Fruit fly (Drosophila melanogaster): ENCODE measurements around the gene CG14072.

Gene CG14072

dm6 chr2L:10972224-10972623 lies 35.8 kb downstream of the CG14072 start, which contains the start of gene CG16743:
Gene CG16743, plus strand, starts transcription at chr2L:10972280.
- no peak for TF ChIP-seq Dll (optimal IDR thresholded peaks at IDR 0.05)
- no peak for TF ChIP-seq pan (optimal IDR thresholded peaks at IDR 0.05)
- no peak for TF ChIP-seq CG8478 (optimal IDR thresholded peaks at IDR 0.05)
- no peak for TF ChIP-seq usp (GFP tag; optimal IDR thresholded peaks at IDR 0.05)
- no peak for TF ChIP-seq EcR (GFP tag; optimal IDR thresholded peaks at IDR 0.05)
- no peak for TF ChIP-seq psq (optimal IDR thresholded peaks at IDR 0.05)

- TF ChIP-seq psq (optimal IDR thresholded peaks at IDR 0.05) (no peak), usp (GFP tag; optimal IDR thresholded peaks at IDR 0.05) (no peak), Dll (optimal IDR thresholded peaks at IDR 0.05) (no peak), EcR (GFP tag; optimal IDR thresholded peaks at IDR 0.05) (no peak), CG8478 (optimal IDR thresholded peaks at IDR 0.05) (no peak), pan (optimal IDR thresholded peaks at IDR 0.05) (no peak)
These were observed 38.2 kb downstream of the CG14072 start for dm6 chr2L:10974638-10975037.

dm6 chr2L:10975193-10975592 lies 38.7 kb downstream of the CG14072 start, which contains the start of gene abo:
Gene abo, minus strand, starts transcription at chr2L:10975293.
- TF ChIP-seq CG8478 (optimal IDR thresholded peaks at IDR 0.05), result no peak
- no peak for TF ChIP-seq pan (optimal IDR thresholded peaks at IDR 0.05)
- no peak for TF ChIP-seq Dll (optimal IDR thresholded peaks at IDR 0.05)
- TF ChIP-seq usp (GFP tag; optimal IDR thresholded peaks at IDR 0.05), result no peak
- TF ChIP-seq psq (optimal IDR thresholded peaks at IDR 0.05), result no peak
- TF ChIP-seq EcR (GFP tag; optimal IDR thresholded peaks at IDR 0.05), result no peak

- TF ChIP-seq CG8478 (optimal IDR thresholded peaks at IDR 0.05), result no peak
- TF ChIP-seq usp (GFP tag; optimal IDR thresholded peaks at IDR 0.05), result no peak
- TF ChIP-seq EcR (GFP tag; optimal IDR thresholded peaks at IDR 0.05), result no peak
- TF ChIP-seq psq (optimal IDR thresholded peaks at IDR 0.05), result no peak
- no peak for TF ChIP-seq Dll (optimal IDR thresholded peaks at IDR 0.05)
- no peak for TF ChIP-seq pan (optimal IDR thresholded peaks at IDR 0.05)
These were observed 39.8 kb downstream of the CG14072 start, which contains the start of the genes ATPsynG and SCAR for dm6 chr2L:10976046-10976863. Gene ATPsynG, minus strand, starts transcription at chr2L:10976399. Gene SCAR, plus strand, starts transcription at chr2L:10976772.

- peak; percentile 46 for TF ChIP-seq pan (optimal IDR thresholded peaks at IDR 0.05)
- no peak for TF ChIP-seq Dll (optimal IDR thresholded peaks at IDR 0.05)
- TF ChIP-seq CG8478 (optimal IDR thresholded peaks at IDR 0.05), result no peak
- no peak for TF ChIP-seq psq (optimal IDR thresholded peaks at IDR 0.05)
- TF ChIP-seq usp (GFP tag; optimal IDR thresholded peaks at IDR 0.05), result no peak
- no peak for TF ChIP-seq EcR (GFP tag; optimal IDR thresholded peaks at IDR 0.05)
These were observed 40.6 kb downstream of the CG14072 start for dm6 chr2L:10976864-10977586.

- TF ChIP-seq usp (GFP tag; optimal IDR thresholded peaks at IDR 0.05), result no peak
- TF ChIP-seq EcR (GFP tag; optimal IDR thresholded peaks at IDR 0.05), result no peak
- TF ChIP-seq CG8478 (optimal IDR thresholded peaks at IDR 0.05), result no peak
- TF ChIP-seq Dll (optimal IDR thresholded peaks at IDR 0.05), result no peak
- no peak for TF ChIP-seq pan (optimal IDR thresholded peaks at IDR 0.05)
- no peak for TF ChIP-seq psq (optimal IDR thresholded peaks at IDR 0.05)
These were observed 49.7 kb downstream of the CG14072 start for dm6 chr2L:10986138-10986537.

dm6 chr2L:10987370-10987853 lies 51.0 kb downstream of the CG14072 start, which contains the start of the genes piwi and CG12253:
Gene piwi, minus strand, starts transcription at chr2L:10987420.
Gene CG12253, plus strand, starts transcription at chr2L:10987806.
- TF ChIP-seq Dll (optimal IDR thresholded peaks at IDR 0.05) (no peak), pan (optimal IDR thresholded peaks at IDR 0.05) (no peak), EcR (GFP tag; optimal IDR thresholded peaks at IDR 0.05) (no peak), usp (GFP tag; optimal IDR thresholded peaks at IDR 0.05) (no peak), psq (optimal IDR thresholded peaks at IDR 0.05) (no peak), CG8478 (optimal IDR thresholded peaks at IDR 0.05) (no peak)

Data from whole organism.